Worm (Caenorhabditis elegans) whole organism, L3 larva: Measurements from ENCODE around the gene unc-112.

ENCODE experiments used
- R02D3.7 ChIP-seq: fragments of 150-350 bp; optimal IDR thresholded peaks from 2 replicates; lab custom pipeline; 2014; ENCODE audit warnings: missing biosample characterization, missing genetic modification characterization
- ZK546.5 ChIP-seq: sonication (generic microtip); optimal IDR thresholded peaks from 2 replicates; lab custom pipeline; 2017; ENCODE audit warnings: missing biosample characterization, missing genetic modification characterization
- aly-2 ChIP-seq: fragments of 150-350 bp; optimal IDR thresholded peaks from 2 replicates; lab custom pipeline; 2014; ENCODE audit warnings: missing biosample characterization, missing genetic modification characterization
- ama-1 ChIP-seq: fragments of 150-350 bp; optimal IDR thresholded peaks from 2 replicates; lab custom pipeline; 2018
- ceh-16 ChIP-seq: sonication (generic microtip); optimal IDR thresholded peaks from 2 replicates; lab custom pipeline; 2017; ENCODE audit warnings: missing biosample characterization, missing genetic modification characterization
- ceh-28 ChIP-seq: fragments of 150-350 bp; optimal IDR thresholded peaks from 2 replicates; lab custom pipeline; 2014; ENCODE audit warnings: missing biosample characterization, missing genetic modification reagents, missing genetic modification characterization
- ceh-82 ChIP-seq: fragments of 150-350 bp; optimal IDR thresholded peaks from 2 replicates; lab custom pipeline; 2014; ENCODE audit warnings: missing biosample characterization, missing genetic modification characterization
- ceh-9 ChIP-seq: sonication (generic microtip); optimal IDR thresholded peaks from 2 replicates; lab custom pipeline; 2018; ENCODE audit warnings: missing biosample characterization, missing genetic modification characterization
- daf-12 ChIP-seq: fragments of 150-350 bp; optimal IDR thresholded peaks from 2 replicates; lab custom pipeline; 2014; ENCODE audit warnings: missing biosample characterization, missing genetic modification reagents, missing genetic modification characterization
- egl-5 ChIP-seq: fragments of 150-350 bp; optimal IDR thresholded peaks from 2 replicates; lab custom pipeline; 2017; ENCODE audit warnings: missing biosample characterization, missing genetic modification reagents, missing genetic modification characterization, inconsistent platforms
- elt-1 ChIP-seq: fragments of 150-350 bp; optimal IDR thresholded peaks from 2 replicates; lab custom pipeline; 2014; ENCODE audit warnings: missing biosample characterization, missing genetic modification characterization
- elt-2 ChIP-seq: sonication (generic microtip); optimal IDR thresholded peaks from 2 replicates; lab custom pipeline; 2016; ENCODE audit warnings: missing genetic modification reagents, mild to moderate bottlenecking, missing genetic modification characterization, missing compliant biosample characterization
- eor-1 ChIP-seq, 2 experiments: fragments of 150-350 bp; optimal IDR thresholded peaks; 2 replicates each; lab custom pipeline; 2014 to 2018; ENCODE audit warnings: missing biosample characterization in 2 of 2, missing genetic modification characterization in 2 of 2
- fkh-10 ChIP-seq: sonication (generic microtip); optimal IDR thresholded peaks from 2 replicates; lab custom pipeline; 2017; ENCODE audit warnings: missing biosample characterization, missing genetic modification reagents, missing genetic modification characterization
- fos-1 ChIP-seq: fragments of 150-350 bp; optimal IDR thresholded peaks from 2 replicates; lab custom pipeline; 2014; ENCODE audit warnings: missing biosample characterization, missing genetic modification characterization
- hmg-11 ChIP-seq: sonication (generic microtip); optimal IDR thresholded peaks from 2 replicates; lab custom pipeline; 2016; ENCODE audit warnings: missing genetic modification characterization, missing compliant biosample characterization
- lin-15B ChIP-seq: fragments of 150-350 bp; optimal IDR thresholded peaks from 2 replicates; lab custom pipeline; 2014; ENCODE audit warnings: missing biosample characterization, missing genetic modification characterization
- lin-39 ChIP-seq: fragments of 150-350 bp; optimal IDR thresholded peaks from 2 replicates; lab custom pipeline; 2018; ENCODE audit warnings: missing biosample characterization, missing genetic modification reagents, missing genetic modification characterization
- mdl-1 ChIP-seq: fragments of 150-350 bp; optimal IDR thresholded peaks from 2 replicates; lab custom pipeline; 2014; ENCODE audit warnings: missing biosample characterization, missing genetic modification characterization
- mml-1 ChIP-seq: fragments of 150-350 bp; sonication (generic microtip); optimal IDR thresholded peaks from 3 replicates; lab custom pipeline; 2014; ENCODE audit warnings: missing biosample characterization, missing genetic modification characterization
- nhr-12 ChIP-seq: fragments of 150-350 bp; optimal IDR thresholded peaks from 2 replicates; lab custom pipeline; 2014; ENCODE audit warnings: missing biosample characterization, missing genetic modification characterization
- nhr-25 ChIP-seq: sonication (generic microtip); optimal IDR thresholded peaks from 2 replicates; lab custom pipeline; 2017; ENCODE audit warnings: missing biosample characterization, missing genetic modification characterization
- nhr-43 ChIP-seq: sonication (generic microtip); optimal IDR thresholded peaks from 2 replicates; lab custom pipeline; 2016; ENCODE audit warnings: mild to moderate bottlenecking, missing genetic modification characterization, missing compliant biosample characterization; ENCODE audit not compliant: poor library complexity, severe bottlenecking
- nhr-76 ChIP-seq: fragments of 150-350 bp; sonication (generic microtip); optimal IDR thresholded peaks from 5 replicates; lab custom pipeline; 2014; ENCODE audit warnings: missing biosample characterization, missing genetic modification characterization
- nhr-77 ChIP-seq: fragments of 150-350 bp; optimal IDR thresholded peaks from 2 replicates; lab custom pipeline; 2014; ENCODE audit warnings: missing biosample characterization, missing genetic modification characterization
- pha-4 ChIP-seq: fragments of 150-350 bp; optimal IDR thresholded peaks from 2 replicates; lab custom pipeline; 2014; ENCODE audit warnings: missing biosample characterization, missing genetic modification reagents, missing genetic modification characterization
- pqm-1 ChIP-seq: fragments of 150-350 bp; optimal IDR thresholded peaks from 2 replicates; lab custom pipeline; 2017; ENCODE audit warnings: missing biosample characterization, missing genetic modification characterization, inconsistent platforms
- sea-2 ChIP-seq: fragments of 150-350 bp; sonication (generic microtip); optimal IDR thresholded peaks from 4 replicates; lab custom pipeline; 2014; ENCODE audit warnings: missing biosample characterization, missing genetic modification reagents, missing genetic modification characterization
- skn-1 ChIP-seq: fragments of 150-350 bp; optimal IDR thresholded peaks from 2 replicates; lab custom pipeline; 2014; ENCODE audit warnings: missing biosample characterization, missing genetic modification characterization
- tbx-2 ChIP-seq: sonication (generic microtip); optimal IDR thresholded peaks from 2 replicates; lab custom pipeline; 2016; ENCODE audit warnings: mild to moderate bottlenecking, missing genetic modification characterization, missing compliant biosample characterization
- unc-39 ChIP-seq: sonication (generic microtip); optimal IDR thresholded peaks from 4 replicates; lab custom pipeline; 2017; ENCODE audit warnings: missing biosample characterization, missing genetic modification characterization
- unc-62 ChIP-seq: fragments of 150-350 bp; sonication (generic microtip); optimal IDR thresholded peaks from 4 replicates; lab custom pipeline; 2014; ENCODE audit warnings: missing biosample characterization, missing genetic modification reagents, missing genetic modification characterization
- zag-1 ChIP-seq: fragments of 150-350 bp; optimal IDR thresholded peaks from 2 replicates; lab custom pipeline; 2014; ENCODE audit warnings: missing biosample characterization, missing genetic modification characterization

The unc-112 gene

ce11 chrV:14744824-14745223, 48.4 kb upstream of the unc-112 start:
- no peak for TF ChIP-seq nhr-25 (tag; lab: Kevin White, UChicago)
- TF ChIP-seq aly-2 (tag; lab: Kevin White, UChicago): no peak
- TF ChIP-seq sea-2 (GFP tag; lab: Kevin White, UChicago): no peak
- TF ChIP-seq elt-2: no peak
- no peak for TF ChIP-seq unc-39 (tag; lab: Kevin White, UChicago)
- no peak for TF ChIP-seq unc-62 (GFP tag; lab: Kevin White, UChicago)
- TF ChIP-seq mdl-1 (tag; lab: Kevin White, UChicago): no peak
- TF ChIP-seq mml-1: no peak
- no peak for TF ChIP-seq pqm-1 (tag; lab: Kevin White, UChicago)
- TF ChIP-seq elt-1 (tag; lab: Kevin White, UChicago): no peak
- no peak for TF ChIP-seq eor-1 (tag; optimal IDR thresholded peaks at IDR 0.05; lab: Kevin White, UChicago)

- TF ChIP-seq egl-5 (tag; lab: Kevin White, UChicago): no peak
- no peak for TF ChIP-seq elt-2
- no peak for TF ChIP-seq hmg-11
- no peak for TF ChIP-seq skn-1 (tag; lab: Kevin White, UChicago)
- no peak for TF ChIP-seq ceh-16 (tag; lab: Kevin White, UChicago)
- no peak for TF ChIP-seq lin-39 (tag; lab: Kevin White, UChicago)
- no peak for TF ChIP-seq nhr-77 (tag; lab: Kevin White, UChicago)
- no peak for TF ChIP-seq elt-1 (tag; lab: Kevin White, UChicago)
- no peak for TF ChIP-seq nhr-43 (tag; lab: Kevin White, UChicago)
- TF ChIP-seq ceh-9: no peak
- TF ChIP-seq ceh-82 (tag; lab: Kevin White, UChicago): no peak
- TF ChIP-seq ZK546.5 (tag; lab: Kevin White, UChicago): no peak
- no peak for TF ChIP-seq tbx-2 (tag; lab: Kevin White, UChicago)
- no peak for TF ChIP-seq fos-1
- TF ChIP-seq pqm-1 (tag; lab: Kevin White, UChicago): no peak
- TF ChIP-seq unc-39 (tag; lab: Kevin White, UChicago): no peak
Measured at ce11 chrV:14741233-14741632, 44.8 kb upstream of the unc-112 start, which contains the start of gene Y50E8A.6. Gene Y50E8A.6, minus strand, starts transcription at chrV:14741333.

- TF ChIP-seq mml-1: no peak
- no peak for TF ChIP-seq nhr-76 (tag; lab: Kevin White, UChicago)
- TF ChIP-seq ceh-9: no peak
- no peak for TF ChIP-seq nhr-12 (tag; lab: Kevin White, UChicago)
- no peak for TF ChIP-seq zag-1 (tag; lab: Kevin White, UChicago)
- TF ChIP-seq, all 47 proteins: peak for 0
Measured at ce11 chrV:14736851-14737250, 40.4 kb upstream of the unc-112 start, which contains the start of gene Y50E8A.5. Gene Y50E8A.5, minus strand, starts transcription at chrV:14736951.

- TF ChIP-seq nhr-76 (tag; lab: Kevin White, UChicago) (no peak), nhr-43 (tag; lab: Kevin White, UChicago) (no peak), nhr-12 (tag; lab: Kevin White, UChicago) (no peak), skn-1 (tag; lab: Kevin White, UChicago) (no peak), R02D3.7 (peak; percentile 82), lin-15B (tag; lab: Kevin White, UChicago) (peak; percentile 74), unc-39 (tag; lab: Kevin White, UChicago) (no peak), daf-12 (no peak), ama-1 (no peak), lin-39 (tag; lab: Kevin White, UChicago) (peak; percentile 1), ceh-28 (tag; lab: Kevin White, UChicago) (no peak), tbx-2 (tag; lab: Kevin White, UChicago) (no peak), fkh-10 (GFP tag; lab: Kevin White, UChicago) (no peak), pha-4 (tag; lab: Kevin White, UChicago) (peak; percentile 35)
- TF ChIP-seq, all 47 proteins: peak for 4
Measured at ce11 chrV:14734187-14734765, 37.8 kb upstream of the unc-112 start, which contains the start of gene unc-61. Gene unc-61, minus strand, starts transcription at chrV:14734237.

- TF ChIP-seq mdl-1 (tag; lab: Kevin White, UChicago): no peak
- no peak for TF ChIP-seq eor-1 (tag; optimal IDR thresholded peaks at IDR 0.05; lab: Kevin White, UChicago)
- TF ChIP-seq egl-5 (tag; lab: Kevin White, UChicago): no peak
- no peak for TF ChIP-seq nhr-76 (tag; lab: Kevin White, UChicago)
Measured at ce11 chrV:14729343-14729742, 32.9 kb upstream of the unc-112 start, which contains the start of gene oig-3. Gene oig-3, plus strand, starts transcription at chrV:14729643.
